Worm (Caenorhabditis elegans): Measurements from ENCODE around the gene gtf-2H3.

Gene gtf-2H3

DNA sequence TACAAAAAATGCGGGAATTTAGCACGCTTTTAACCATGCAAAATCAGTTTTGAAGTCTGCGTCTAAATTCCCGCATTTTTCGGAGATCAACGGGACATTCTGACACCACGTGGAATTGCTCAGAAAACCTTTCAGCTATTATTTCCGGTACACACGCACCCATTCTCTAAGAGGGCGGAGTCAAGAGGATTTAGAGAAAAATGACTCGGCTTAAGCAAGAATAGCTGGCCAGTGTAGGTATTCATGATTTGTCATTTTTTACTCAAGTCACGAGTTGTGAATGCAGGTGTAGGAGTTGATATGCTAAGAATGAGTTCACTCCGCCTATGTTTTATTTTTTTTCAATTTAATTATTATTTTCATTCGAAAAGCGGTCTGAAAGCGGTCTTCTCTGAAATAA is 30.8 kb upstream of the gtf-2H3 start:
- TF ChIP-seq ets-4 (tag; optimal IDR thresholded peaks at IDR 0.05) (no peak), ahr-1 (tag; optimal IDR thresholded peaks at IDR 0.05) (no peak), hlh-13 (GFP tag; optimal IDR thresholded peaks at IDR 0.05) (no peak), tbx-7 (tag; optimal IDR thresholded peaks at IDR 0.05) (no peak)

ce11 chrIII:10149910-10150309 is 30.0 kb upstream of the gtf-2H3 start:
- no peak for TF ChIP-seq sox-2 (GFP tag; IDR thresholded peaks at IDR 0.05)
- no peak for TF ChIP-seq C38D4.7 (GFP tag; optimal IDR thresholded peaks at IDR 0.05)
- TF ChIP-seq madf-2 (tag; optimal IDR thresholded peaks at IDR 0.05): no peak
- TF ChIP-seq F13H6.1 (tag; optimal IDR thresholded peaks at IDR 0.05): no peak
- TF ChIP-seq ztf-16 (tag; optimal IDR thresholded peaks at IDR 0.05): no peak
- TF ChIP-seq gmeb-2 (tag; optimal IDR thresholded peaks at IDR 0.05): no peak
- no peak for TF ChIP-seq Y22D7AL.16 (tag; optimal IDR thresholded peaks at IDR 0.05)
- TF ChIP-seq ets-4 (tag; optimal IDR thresholded peaks at IDR 0.05): no peak
- no peak for TF ChIP-seq ceh-24 (tag; optimal IDR thresholded peaks at IDR 0.05)

- no peak for TF ChIP-seq fkh-10 (GFP tag; optimal IDR thresholded peaks at IDR 0.05)
- TF ChIP-seq eyg-1 (tag; optimal IDR thresholded peaks at IDR 0.05): no peak
- TF ChIP-seq pag-3 (tag; optimal IDR thresholded peaks at IDR 0.05; ENCODE audit: borderline replicate concordance): no peak
- TF ChIP-seq ceh-2 (tag; optimal IDR thresholded peaks at IDR 0.05): no peak
- TF ChIP-seq unc-42 (tag; optimal IDR thresholded peaks at IDR 0.05): no peak
- no peak for TF ChIP-seq zip-5 (tag; optimal IDR thresholded peaks at IDR 0.05)
- TF ChIP-seq pha-4 (tag; optimal IDR thresholded peaks at IDR 0.05): no peak
- no peak for TF ChIP-seq lim-6 (tag; optimal IDR thresholded peaks at IDR 0.05)
- TF ChIP-seq pros-1 (tag; optimal IDR thresholded peaks at IDR 0.05): no peak
- TF ChIP-seq F13H6.1 (tag; optimal IDR thresholded peaks at IDR 0.05): no peak
- no peak for TF ChIP-seq ahr-1 (tag; optimal IDR thresholded peaks at IDR 0.05)
- no peak for TF ChIP-seq ceh-14 (tag; optimal IDR thresholded peaks at IDR 0.05)
- no peak for TF ChIP-seq C08G9.2 (tag; optimal IDR thresholded peaks at IDR 0.05)
- TF ChIP-seq che-1 (tag; optimal IDR thresholded peaks at IDR 0.05): no peak
- no peak for TF ChIP-seq fkh-6 (tag; optimal IDR thresholded peaks at IDR 0.05)
- TF ChIP-seq ceh-30 (tag; optimal IDR thresholded peaks at IDR 0.05): no peak
- TF ChIP-seq C38D4.7 (GFP tag; optimal IDR thresholded peaks at IDR 0.05): no peak
These were observed 26.8 kb upstream of the gtf-2H3 start, which contains the start of gene K08E5.1 for ce11 chrIII:10146701-10147100. Gene K08E5.1, minus strand, starts transcription at chrIII:10146801.

DNA sequence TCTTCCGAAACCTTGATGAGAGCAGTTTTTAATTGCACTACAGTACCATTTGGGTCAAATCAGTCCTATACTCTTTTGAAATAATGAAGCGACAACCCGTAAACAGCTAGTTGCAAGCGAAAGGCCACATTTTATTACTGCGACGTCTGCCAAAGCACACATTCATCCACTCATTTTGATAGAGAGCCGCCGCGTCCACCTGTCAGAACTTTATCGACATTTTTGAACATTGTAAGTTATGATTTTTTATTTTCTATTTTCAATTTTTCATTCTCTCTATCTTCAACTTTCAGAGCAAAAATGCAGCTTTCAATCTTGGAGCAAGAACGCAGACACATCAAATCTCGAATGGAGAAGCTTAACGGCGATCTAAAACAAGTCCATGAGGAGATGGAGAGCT is 20.8 kb upstream of the gtf-2H3 start, which contains the start of gene K08E5.6:
K08E5.6 (plus strand) TSS at position 301 of the 400 bp plus-strand sequence.
- TF ChIP-seq nhr-11 (tag; optimal IDR thresholded peaks at IDR 0.05) (no peak), hlh-15 (tag; optimal IDR thresholded peaks at IDR 0.05) (no peak), T23F11.4 (GFP tag; optimal IDR thresholded peaks at IDR 0.05) (no peak), madf-2 (tag; optimal IDR thresholded peaks at IDR 0.05) (no peak), eyg-1 (tag; optimal IDR thresholded peaks at IDR 0.05) (no peak), F13H6.1 (tag; optimal IDR thresholded peaks at IDR 0.05) (no peak), hlh-6 (tag; optimal IDR thresholded peaks at IDR 0.05) (no peak), sdc-2 (tag; optimal IDR thresholded peaks at IDR 0.05) (no peak), lim-6 (tag; optimal IDR thresholded peaks at IDR 0.05) (no peak), mec-3 (tag; optimal IDR thresholded peaks at IDR 0.05; ENCODE audit: borderline replicate concordance) (no peak), ets-4 (tag; optimal IDR thresholded peaks at IDR 0.05) (no peak), odd-2 (tag; optimal IDR thresholded peaks at IDR 0.05) (no peak)

DNA sequence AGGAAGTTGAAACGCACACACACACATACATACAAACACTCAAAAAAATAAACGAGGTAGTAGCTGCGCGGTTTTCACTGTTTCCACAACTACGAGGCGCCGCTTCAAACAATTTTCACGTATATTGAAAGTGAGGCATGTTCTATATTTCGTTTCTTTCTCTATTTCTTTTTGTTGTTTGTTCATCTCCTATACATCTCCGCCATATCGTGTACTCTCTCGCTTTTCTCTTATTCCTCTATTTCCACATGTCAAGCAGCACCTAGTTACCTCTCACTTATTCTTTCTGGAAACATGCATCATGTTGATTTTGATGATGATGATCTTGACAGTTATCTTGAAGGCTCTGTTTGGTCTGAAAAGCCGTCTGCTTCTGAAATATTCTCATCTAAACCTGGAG is 16.8 kb upstream of the gtf-2H3 start, which contains the start of gene ZK1128.7:
ZK1128.7 (plus strand) TSS at position 229 of the 400 bp plus-strand sequence.
- TF ChIP-seq nhr-232 (tag; optimal IDR thresholded peaks at IDR 0.05) (no peak), ceh-48 (tag; optimal IDR thresholded peaks at IDR 0.05) (no peak), ttx-3 (tag; optimal IDR thresholded peaks at IDR 0.05) (no peak), unc-55 (GFP tag; optimal IDR thresholded peaks at IDR 0.05) (peak; percentile 9), ets-4 (tag; optimal IDR thresholded peaks at IDR 0.05) (no peak), pha-4 (tag; optimal IDR thresholded peaks at IDR 0.05) (no peak)

Measured in whole organism, late embryonic.